Worm (Caenorhabditis elegans): Measurements from ENCODE around the gene srw-143.

ce11 chrV:2987407-2987806 lies 46.1 kb upstream of the srw-143 start, which contains the start of gene srh-85:
- TF ChIP-seq unc-55 (GFP tag; optimal IDR thresholded peaks at IDR 0.05) (no peak), nhr-77 (tag; optimal IDR thresholded peaks at IDR 0.05) (no peak), elt-1 (tag; optimal IDR thresholded peaks at IDR 0.05) (no peak), snpc-4 (tag; optimal IDR thresholded peaks at IDR 0.05) (no peak), nhr-237 (tag; optimal IDR thresholded peaks at IDR 0.05) (no peak), ZK546.5 (tag; optimal IDR thresholded peaks at IDR 0.05) (no peak), skn-1 (tag; optimal IDR thresholded peaks at IDR 0.05) (no peak), unc-39 (tag; optimal IDR thresholded peaks at IDR 0.05) (no peak), nhr-21 (tag; optimal IDR thresholded peaks at IDR 0.05) (no peak), mbf-1 (tag; optimal IDR thresholded peaks at IDR 0.05) (no peak), ama-1 (optimal IDR thresholded peaks at IDR 0.05) (no peak)

Measured in whole organism, L2 larva.